Fruit fly (Drosophila melanogaster): ENCODE data around the gene Mat89Ba.

The Mat89Ba gene

dm6 chr3R:16274534-16274933 lies 2.3 kb upstream of the Mat89Ba start (continued):
- TF ChIP-seq CG14860 (GFP tag; IDR thresholded peaks at IDR 0.05; ENCODE audit: partially characterized antibody) (0 out of 3 replicates have a peak, but pooled peaks have one; percentile 27), CG6683 (GFP tag; optimal IDR thresholded peaks at IDR 0.05) (no peak), dm (GFP tag; optimal IDR thresholded peaks at IDR 0.05) (peak; percentile 6), nom (GFP tag; optimal IDR thresholded peaks at IDR 0.05) (peak; percentile 32), z (GFP tag; IDR thresholded peaks at IDR 0.05) (peak; percentile 64; the same call in 2 of the 3 replicates), CG4360 (GFP tag; IDR thresholded peaks at IDR 0.05) (peak; percentile 94), ERR (GFP tag; optimal IDR thresholded peaks at IDR 0.05) (no peak), CG3163 (GFP tag; optimal IDR thresholded peaks at IDR 0.05) (peak; percentile 18), gce (GFP tag; IDR thresholded peaks at IDR 0.05) (no peak), zf30C (GFP tag; optimal IDR thresholded peaks at IDR 0.05) (no peak), sr (GFP tag; IDR thresholded peaks at IDR 0.05) (0 out of 3 replicates have a peak, but pooled peaks have one; percentile 32), CG15479 (GFP tag; optimal IDR thresholded peaks at IDR 0.05) (peak; percentile 70), schlank (tag; optimal IDR thresholded peaks at IDR 0.05) (no peak), CG9727 (GFP tag; optimal IDR thresholded peaks at IDR 0.05) (no peak), NC2β (GFP tag; optimal IDR thresholded peaks at IDR 0.05) (no peak), rib (GFP tag; IDR thresholded peaks at IDR 0.05) (0 out of 2 replicates have a peak, but pooled peaks have one; percentile 13), NfI (GFP tag; optimal IDR thresholded peaks at IDR 0.05) (no peak), kni (GFP tag; optimal IDR thresholded peaks at IDR 0.05) (peak; percentile 8), onecut (GFP tag; IDR thresholded peaks at IDR 0.05) (no peak), CG3995 (GFP tag; optimal IDR thresholded peaks at IDR 0.05) (no peak), ap (GFP tag; IDR thresholded peaks at IDR 0.05) (no peak), nerfin-2 (GFP tag; IDR thresholded peaks at IDR 0.05; ENCODE audit: partially characterized antibody) (no peak), bbx (GFP tag; IDR thresholded peaks at IDR 0.05; ENCODE audit: partially characterized antibody) (peak; percentile 26; the same call in 1 of the 2 replicates), crol (GFP tag; IDR thresholded peaks at IDR 0.05) (peak; percentile 66), CG7839 (tag; optimal IDR thresholded peaks at IDR 0.05) (no peak), btn (GFP tag; optimal IDR thresholded peaks at IDR 0.05) (no peak), cas (GFP tag; IDR thresholded peaks at IDR 0.05) (no peak), CG1529 (GFP tag; optimal IDR thresholded peaks at IDR 0.05) (peak; percentile 86), cg (GFP tag; optimal IDR thresholded peaks at IDR 0.05) (peak; percentile 66), ash1 (GFP tag; optimal IDR thresholded peaks at IDR 0.05) (peak; percentile 30), NC2α (GFP tag; optimal IDR thresholded peaks at IDR 0.05) (no peak), exex (tag; optimal IDR thresholded peaks at IDR 0.05) (no peak), vfl (GFP tag; optimal IDR thresholded peaks at IDR 0.05) (no peak), Camta (GFP tag; optimal IDR thresholded peaks at IDR 0.05) (no peak), Atf6 (GFP tag; IDR thresholded peaks at IDR 0.05) (peak; percentile 21; the same call in 1 of the 2 replicates), insv (GFP tag; optimal IDR thresholded peaks at IDR 0.05) (no peak), sim (GFP tag; IDR thresholded peaks at IDR 0.05) (no peak), CG15601 (tag; optimal IDR thresholded peaks at IDR 0.05) (no peak), CG14667 (GFP tag; IDR thresholded peaks at IDR 0.05) (no peak), CG12769 (tag; optimal IDR thresholded peaks at IDR 0.05) (no peak), Elba2 (GFP tag; optimal IDR thresholded peaks at IDR 0.05) (peak; percentile 58), YL-1 (GFP tag; optimal IDR thresholded peaks at IDR 0.05) (no peak), CG17568 (GFP tag; optimal IDR thresholded peaks at IDR 0.05) (no peak)
